Worm (Caenorhabditis elegans) whole organism, young adult: ENCODE data around the gene fbxa-81.

Experiments used
- C17E4.6 ChIP-seq: fragments of 200-800 bp; sonication (Bioruptor generic); IDR thresholded peaks from 2 replicates; pipeline ENCODE4 v1.3.6; 2022; ENCODE audit warnings: missing genetic modification reagents, missing genetic modification characterization, missing compliant biosample characterization

Gene fbxa-81

DNA sequence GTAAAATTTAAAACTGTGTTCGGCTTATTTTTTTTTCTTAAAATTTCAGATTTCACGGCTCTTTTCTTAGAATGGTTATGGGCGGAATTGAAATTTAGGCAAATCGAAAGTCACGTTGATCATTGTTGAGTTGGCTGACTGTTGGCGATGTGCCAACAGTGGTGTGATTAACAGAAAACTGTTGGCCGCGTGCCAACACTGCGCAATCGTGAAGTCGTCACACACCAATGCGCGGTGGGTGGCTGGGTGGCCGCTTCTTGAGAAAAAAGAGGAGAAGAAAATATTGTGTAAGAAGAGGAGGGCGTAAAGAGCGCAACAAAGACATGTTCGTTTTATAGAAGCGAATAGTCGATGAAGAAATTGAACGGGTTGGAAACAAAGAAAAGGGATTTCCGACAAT lies 50.8 kb downstream of the fbxa-81 start:
- no peak for TF ChIP-seq C17E4.6 (GFP tag; lab: Robert Waterston, UW)
